Worm (Caenorhabditis elegans) whole organism, L2 larva: Measurements from ENCODE around the gene fbxb-43.

Source experiments
- skn-1 ChIP-seq: sonication (generic microtip); optimal IDR thresholded peaks from 2 replicates; lab custom pipeline; 2017; ENCODE audit warnings: missing biosample characterization, missing genetic modification characterization
- unc-55 ChIP-seq: fragments of 150-350 bp; sonication (generic microtip); optimal IDR thresholded peaks from 3 replicates; lab custom pipeline; 2014; ENCODE audit warnings: missing biosample characterization, missing genetic modification reagents, missing genetic modification characterization
- zag-1 ChIP-seq: fragments of 150-350 bp; optimal IDR thresholded peaks from 2 replicates; lab custom pipeline; 2014; ENCODE audit warnings: missing biosample characterization, missing genetic modification characterization

- no peak for TF ChIP-seq unc-55 (GFP tag; lab: Kevin White, UChicago)
- no peak for TF ChIP-seq skn-1
- TF ChIP-seq zag-1 (tag; lab: Kevin White, UChicago): no peak
These were observed 24.8 kb downstream of the fbxb-43 start for ce11 chrII:1560839-1561238.
